Worm (Caenorhabditis elegans) whole organism, L1 larva: ENCODE results near the gene C46F9.5.

Experiments used
- hpl-2 ChIP-seq: fragments of 150-350 bp; optimal IDR thresholded peaks from 2 replicates; lab custom pipeline; 2014; ENCODE audit warnings: missing biosample characterization, missing genetic modification reagents, missing genetic modification characterization
- lin-13 ChIP-seq: fragments of 150-350 bp; optimal IDR thresholded peaks from 2 replicates; lab custom pipeline; 2014; ENCODE audit warnings: missing biosample characterization, missing genetic modification reagents, missing genetic modification characterization
- lin-15B ChIP-seq: fragments of 150-350 bp; sonication (generic microtip); optimal IDR thresholded peaks from 3 replicates; lab custom pipeline; 2014; ENCODE audit warnings: missing biosample characterization, missing genetic modification characterization
- lin-39 ChIP-seq: fragments of 150-350 bp; optimal IDR thresholded peaks from 2 replicates; lab custom pipeline; 2014; ENCODE audit warnings: missing biosample characterization, missing genetic modification reagents, missing genetic modification characterization
- mep-1 ChIP-seq: fragments of 150-350 bp; optimal IDR thresholded peaks from 2 replicates; lab custom pipeline; 2014; ENCODE audit warnings: missing biosample characterization, missing genetic modification characterization
- nhr-28 ChIP-seq: fragments of 150-350 bp; optimal IDR thresholded peaks from 2 replicates; lab custom pipeline; 2014; ENCODE audit warnings: missing biosample characterization, missing genetic modification characterization
- snpc-4 ChIP-seq: fragments of 150-350 bp; optimal IDR thresholded peaks from 2 replicates; lab custom pipeline; 2014; ENCODE audit warnings: missing biosample characterization, missing genetic modification characterization
- unc-62 ChIP-seq: fragments of 150-350 bp; optimal IDR thresholded peaks from 2 replicates; lab custom pipeline; 2014; ENCODE audit warnings: missing biosample characterization, missing genetic modification reagents, missing genetic modification characterization
- zip-4 ChIP-seq: fragments of 200-800 bp; sonication (Bioruptor generic); optimal IDR thresholded peaks from 2 replicates; lab custom pipeline; 2018; ENCODE audit warnings: mild to moderate bottlenecking, missing genetic modification characterization, moderate library complexity, missing compliant biosample characterization

DNA sequence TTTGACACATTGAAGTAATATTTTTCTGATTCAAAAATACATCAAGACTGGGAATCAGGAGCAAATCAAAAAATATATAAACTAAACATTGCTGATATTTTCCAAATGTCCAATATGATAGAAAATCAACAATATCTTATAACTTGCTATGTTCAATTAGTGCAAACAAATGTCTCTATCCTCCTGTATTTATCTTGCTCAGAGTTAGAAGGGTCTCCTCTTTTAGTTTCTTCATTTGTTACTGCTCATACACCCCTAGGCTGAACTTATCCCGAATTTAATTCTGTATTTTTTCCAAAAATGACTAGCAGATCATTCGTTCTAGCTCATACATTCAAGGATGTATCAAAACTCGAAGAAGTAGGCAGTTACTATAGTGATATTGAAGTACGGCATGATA lies 6.6 kb downstream of the C46F9.5 start, which contains the start of gene math-23:
- TF ChIP-seq unc-62 (GFP tag; lab: Kevin White, UChicago) (no peak), hpl-2 (no peak), lin-15B (tag; lab: Kevin White, UChicago) (no peak), snpc-4 (tag; lab: Kevin White, UChicago) (no peak), lin-39 (tag; lab: Kevin White, UChicago) (no peak), nhr-28 (no peak), mep-1 (no peak), zip-4 (GFP tag; lab: Kevin White, UChicago) (no peak), lin-13 (no peak)
